Worm (Caenorhabditis elegans) whole organism, L2 larva: ENCODE data around the gene Y39B6A.3.
A peak's percentile ranks its signal among the peaks of the same experiment; 100 is the strongest.

Source experiments
- F13H6.1 ChIP-seq: sonication (generic microtip); optimal IDR thresholded peaks from 2 replicates; lab custom pipeline; 2016; ENCODE audit warnings: missing genetic modification characterization, missing compliant biosample characterization
- ZK546.5 ChIP-seq: sonication (generic microtip); optimal IDR thresholded peaks from 2 replicates; lab custom pipeline; 2017; ENCODE audit warnings: missing biosample characterization, missing genetic modification characterization
- dmd-4 ChIP-seq: sonication (generic microtip); optimal IDR thresholded peaks from 2 replicates; lab custom pipeline; 2017; ENCODE audit warnings: missing biosample characterization, missing genetic modification characterization
- elt-1 ChIP-seq: fragments of 150-350 bp; optimal IDR thresholded peaks from 2 replicates; lab custom pipeline; 2014; ENCODE audit warnings: missing biosample characterization, missing genetic modification characterization
- fos-1 ChIP-seq: fragments of 150-350 bp; optimal IDR thresholded peaks from 2 replicates; lab custom pipeline; 2014; ENCODE audit warnings: missing biosample characterization, missing genetic modification characterization
- lin-13 ChIP-seq: fragments of 150-350 bp; optimal IDR thresholded peaks from 2 replicates; lab custom pipeline; 2014; ENCODE audit warnings: missing biosample characterization, missing genetic modification reagents, missing genetic modification characterization
- lsy-2 ChIP-seq, 2 experiments: fragments of 150-350 bp in 1 of 2; sonication (generic microtip) in 1 of 2; optimal IDR thresholded peaks; 2 replicates each; lab custom pipeline; 2014 to 2017; ENCODE audit warnings: missing biosample characterization in 2 of 2, missing genetic modification characterization in 2 of 2
- mdl-1 ChIP-seq, 2 experiments: fragments of 150-350 bp in 1 of 2; sonication (generic microtip) in 1 of 2; optimal IDR thresholded peaks; 2 replicates each; lab custom pipeline; 2017; ENCODE audit warnings: missing biosample characterization in 2 of 2, missing genetic modification characterization in 2 of 2
- nhr-11 ChIP-seq: fragments of 150-350 bp; optimal IDR thresholded peaks from 2 replicates; lab custom pipeline; 2014; ENCODE audit warnings: missing biosample characterization, missing genetic modification characterization
- nhr-237 ChIP-seq: fragments of 150-350 bp; optimal IDR thresholded peaks from 2 replicates; lab custom pipeline; 2014; ENCODE audit warnings: missing biosample characterization, missing genetic modification characterization
- nhr-25 ChIP-seq: fragments of 150-350 bp; sonication (generic microtip); optimal IDR thresholded peaks from 3 replicates; lab custom pipeline; 2014; ENCODE audit warnings: missing biosample characterization, missing genetic modification characterization
- nhr-6 ChIP-seq: fragments of 150-350 bp; optimal IDR thresholded peaks from 2 replicates; lab custom pipeline; 2014; ENCODE audit warnings: missing biosample characterization, missing genetic modification characterization
- ztf-11 ChIP-seq: sonication (generic microtip); optimal IDR thresholded peaks from 2 replicates; lab custom pipeline; 2017; ENCODE audit warnings: missing biosample characterization, missing genetic modification characterization

- TF ChIP-seq F13H6.1 (tag; lab: Kevin White, UChicago) = no peak
- no peak for TF ChIP-seq dmd-4 (tag; lab: Kevin White, UChicago)
- TF ChIP-seq lin-13 (GFP tag; lab: Kevin White, UChicago) = no peak
- no peak for TF ChIP-seq lsy-2 (tag; optimal IDR thresholded peaks at IDR 0.05; lab: Kevin White, UChicago)
- TF ChIP-seq fos-1 (tag; lab: Kevin White, UChicago) = peak; percentile 68
- TF ChIP-seq mdl-1 (tag; optimal IDR thresholded peaks at IDR 0.05; lab: Kevin White, UChicago) = no peak
- TF ChIP-seq nhr-237 (tag; lab: Kevin White, UChicago) = no peak
- TF ChIP-seq ztf-11 (tag; lab: Kevin White, UChicago) = no peak
- no peak for TF ChIP-seq ZK546.5 (tag; lab: Kevin White, UChicago)
- no peak for TF ChIP-seq nhr-6 (tag; lab: Kevin White, UChicago)
- no peak for TF ChIP-seq nhr-11 (tag; lab: Kevin White, UChicago)
- TF ChIP-seq elt-1 = no peak
- TF ChIP-seq nhr-25 (tag; lab: Kevin White, UChicago) = no peak
Observed at ce11 chrV:19153244-19153643, 36.6 kb downstream of the Y39B6A.3 start.
